Worm (Caenorhabditis elegans): Measurements from ENCODE around the gene lgg-2.

- TF ChIP-seq ref-2 (tag; optimal IDR thresholded peaks at IDR 0.05) (no peak), pros-1 (tag; optimal IDR thresholded peaks at IDR 0.05) (no peak), ama-1 (optimal IDR thresholded peaks at IDR 0.05) (no peak), hlh-15 (tag; optimal IDR thresholded peaks at IDR 0.05) (no peak), fax-1 (tag; optimal IDR thresholded peaks at IDR 0.05) (no peak), unc-55 (GFP tag; optimal IDR thresholded peaks at IDR 0.05) (no peak), pat-9 (tag; optimal IDR thresholded peaks at IDR 0.05) (no peak), nhr-11 (tag; optimal IDR thresholded peaks at IDR 0.05) (no peak), zip-5 (tag; optimal IDR thresholded peaks at IDR 0.05) (no peak), pha-4 (tag; optimal IDR thresholded peaks at IDR 0.05) (no peak), lim-6 (tag; optimal IDR thresholded peaks at IDR 0.05) (no peak), K02D7.2 (tag; optimal IDR thresholded peaks at IDR 0.05) (no peak), nfya-1 (tag; optimal IDR thresholded peaks at IDR 0.05) (no peak)
Observed at ce11 chrIV:10949510-10949909, 13.8 kb upstream of the lgg-2 start, which contains the start of gene nsph-3.1.

Data from whole organism, late embryonic.